Worm (Caenorhabditis elegans): ENCODE measurements around the gene nmur-1.

The nmur-1 gene

ce11 chrX:8934246-8934645 lies 46.5 kb upstream of the nmur-1 start (continued):
- TF ChIP-seq ces-1 (GFP tag; optimal IDR thresholded peaks at IDR 0.05) (no peak), ZK337.2 (GFP tag; IDR thresholded peaks at IDR 0.05) (no peak), tra-1 (GFP tag; IDR thresholded peaks at IDR 0.05) (no peak), daf-8 (GFP tag; IDR thresholded peaks at IDR 0.05) (no peak), nhr-41 (GFP tag; IDR thresholded peaks at IDR 0.05) (no peak), duxl-1 (tag; optimal IDR thresholded peaks at IDR 0.05; ENCODE audit: poor library complexity) (no peak), dmd-8 (GFP tag; IDR thresholded peaks at IDR 0.05) (no peak), ztf-7 (tag; optimal IDR thresholded peaks at IDR 0.05) (no peak), hlh-11 (tag; optimal IDR thresholded peaks at IDR 0.05) (peak; percentile 36), lin-1 (GFP tag; IDR thresholded peaks at IDR 0.05) (no peak), nhr-6 (tag; optimal IDR thresholded peaks at IDR 0.05) (no peak), D1046.2 (GFP tag; IDR thresholded peaks at IDR 0.05) (no peak), lin-15B (tag; optimal IDR thresholded peaks at IDR 0.05) (no peak), hmg-1.1 (GFP tag; IDR thresholded peaks at IDR 0.05) (no peak), unc-62 (GFP tag; optimal IDR thresholded peaks at IDR 0.05 in 1 of 2) (peak in 1 of 2 experiments; percentile 52), unc-62 (tag; optimal IDR thresholded peaks at IDR 0.05) (no peak), F37D6.2 (tag; optimal IDR thresholded peaks at IDR 0.05) (no peak), rbr-2 (tag; optimal IDR thresholded peaks at IDR 0.05) (no peak), pqm-1 (tag; optimal IDR thresholded peaks at IDR 0.05) (peak; percentile 61), spr-3 (GFP tag; optimal IDR thresholded peaks at IDR 0.05) (no peak), sdz-12 (GFP tag; optimal IDR thresholded peaks at IDR 0.05) (no peak), lin-13 (GFP tag; optimal IDR thresholded peaks at IDR 0.05) (no peak), F44E2.7 (GFP tag; IDR thresholded peaks at IDR 0.05) (no peak), mes-2 (tag; optimal IDR thresholded peaks at IDR 0.05; ENCODE audit: poor library complexity, severe bottlenecking) (no peak), mxl-2 (GFP tag; conservative IDR thresholded peaks at IDR 0.05) (no peak), Y5F2A.4 (GFP tag; optimal IDR thresholded peaks at IDR 0.05) (no peak), dmd-9 (GFP tag; IDR thresholded peaks at IDR 0.05) (no peak), mep-1 (tag; optimal IDR thresholded peaks at IDR 0.05) (no peak), ceh-44 (GFP tag; IDR thresholded peaks at IDR 0.05) (no peak), madf-9 (GFP tag; conservative IDR thresholded peaks at IDR 0.05) (no peak), daf-19 (GFP tag; conservative IDR thresholded peaks at IDR 0.05) (no peak), fos-1 (tag; optimal IDR thresholded peaks at IDR 0.05) (no peak), lir-3 (tag; optimal IDR thresholded peaks at IDR 0.05) (no peak)

ce11 chrX:8934988-8935387 lies 45.8 kb upstream of the nmur-1 start:
- peak; percentile 86 for TF ChIP-seq aha-1 (tag)
- TF ChIP-seq zag-1 (tag; optimal IDR thresholded peaks at IDR 0.05): no peak
- TF ChIP-seq nhr-48 (tag; optimal IDR thresholded peaks at IDR 0.05): peak; percentile 56

ce11 chrX:8939389-8939788 lies 41.4 kb upstream of the nmur-1 start:
- TF ChIP-seq jun-1 (tag; optimal IDR thresholded peaks at IDR 0.05) (no peak), mes-2 (tag; optimal IDR thresholded peaks at IDR 0.05; ENCODE audit: poor library complexity, severe bottlenecking) (peak; percentile 56), gei-8 (GFP tag; optimal IDR thresholded peaks at IDR 0.05) (peak; percentile 25), nhr-10 (tag; optimal IDR thresholded peaks at IDR 0.05) (no peak), ceh-28 (tag; optimal IDR thresholded peaks at IDR 0.05) (no peak), ctbp-1 (GFP tag; IDR thresholded peaks at IDR 0.05) (no peak), ceh-82 (tag; optimal IDR thresholded peaks at IDR 0.05) (no peak), nhr-48 (tag; optimal IDR thresholded peaks at IDR 0.05) (peak; percentile 19), aha-1 (tag) (no peak), dpl-1 (GFP tag; optimal IDR thresholded peaks at IDR 0.05) (no peak), nhr-76 (tag; optimal IDR thresholded peaks at IDR 0.05) (no peak), daf-12 (tag; optimal IDR thresholded peaks at IDR 0.05) (no peak), fos-1 (tag; optimal IDR thresholded peaks at IDR 0.05) (no peak), zip-2 (tag; optimal IDR thresholded peaks at IDR 0.05) (no peak), lim-7 (GFP tag; IDR thresholded peaks at IDR 0.05) (peak; percentile 68), nhr-25 (tag; optimal IDR thresholded peaks at IDR 0.05; ENCODE audit: borderline replicate concordance, insufficient read depth) (no peak), lin-13 (GFP tag; optimal IDR thresholded peaks at IDR 0.05) (no peak), F44E2.7 (GFP tag; IDR thresholded peaks at IDR 0.05) (0 out of 2 replicates have a peak, but pooled peaks have one; percentile 54), lin-15B (tag; optimal IDR thresholded peaks at IDR 0.05) (no peak), ceh-32 (tag; optimal IDR thresholded peaks at IDR 0.05; ENCODE audit: poor library complexity) (no peak), nhr-111 (GFP tag; optimal IDR thresholded peaks at IDR 0.05) (no peak), F49E8.2 (tag; optimal IDR thresholded peaks at IDR 0.05; ENCODE audit: borderline replicate concordance) (no peak)
